Worm (Caenorhabditis elegans) whole organism, late embryonic: ENCODE results near the gene Y39A1A.9.

Experiments
- ama-1 ChIP-seq: fragments of 150-350 bp; optimal IDR thresholded peaks from 2 replicates; lab custom pipeline; 2014
- ceh-18 ChIP-seq: sonication (generic microtip); optimal IDR thresholded peaks from 2 replicates; lab custom pipeline; 2016; ENCODE audit warnings: missing genetic modification characterization, missing compliant biosample characterization
- ceh-19 ChIP-seq: fragments of 200-800 bp; sonication (Bioruptor generic); optimal IDR thresholded peaks from 2 replicates; lab custom pipeline; 2018; ENCODE audit warnings: mild to moderate bottlenecking, missing genetic modification characterization, missing compliant biosample characterization
- ceh-22 ChIP-seq: sonication (generic microtip); optimal IDR thresholded peaks from 2 replicates; lab custom pipeline; 2017; ENCODE audit warnings: missing biosample characterization, missing genetic modification characterization
- ceh-24 ChIP-seq: sonication (generic microtip); optimal IDR thresholded peaks from 2 replicates; lab custom pipeline; 2016; ENCODE audit warnings: mild to moderate bottlenecking, missing genetic modification characterization, missing compliant biosample characterization
- ceh-30 ChIP-seq: fragments of 150-350 bp; optimal IDR thresholded peaks from 2 replicates; lab custom pipeline; 2014; ENCODE audit warnings: missing biosample characterization, missing genetic modification characterization
- ceh-34 ChIP-seq: sonication (generic microtip); optimal IDR thresholded peaks from 2 replicates; lab custom pipeline; 2016; ENCODE audit warnings: mild to moderate bottlenecking, missing genetic modification characterization, missing compliant biosample characterization
- ceh-48 ChIP-seq: sonication (generic microtip); optimal IDR thresholded peaks from 2 replicates; lab custom pipeline; 2016; ENCODE audit warnings: missing genetic modification characterization, inconsistent platforms, missing compliant biosample characterization
- ceh-6 ChIP-seq: fragments of 200-800 bp; sonication (Bioruptor generic); optimal IDR thresholded peaks from 2 replicates; lab custom pipeline; 2018; ENCODE audit warnings: mild to moderate bottlenecking, missing genetic modification characterization, missing compliant biosample characterization
- ceh-9 ChIP-seq: sonication (generic microtip); optimal IDR thresholded peaks from 2 replicates; lab custom pipeline; 2016; ENCODE audit warnings: mild to moderate bottlenecking, missing genetic modification characterization, inconsistent platforms, missing compliant biosample characterization
- che-1 ChIP-seq: sonication (generic microtip); optimal IDR thresholded peaks from 2 replicates; lab custom pipeline; 2016; ENCODE audit warnings: mild to moderate bottlenecking, missing genetic modification characterization, missing compliant biosample characterization
- dmd-4 ChIP-seq: sonication (generic microtip); optimal IDR thresholded peaks from 2 replicates; lab custom pipeline; 2016; ENCODE audit warnings: borderline replicate concordance, missing genetic modification characterization, missing compliant biosample characterization
- dve-1 ChIP-seq: sonication (generic microtip); optimal IDR thresholded peaks from 2 replicates; lab custom pipeline; 2017; ENCODE audit warnings: antibody characterized with exemption, mild to moderate bottlenecking, missing genetic modification characterization, missing compliant biosample characterization
- elt-2 ChIP-seq: sonication (generic microtip); optimal IDR thresholded peaks from 2 replicates; lab custom pipeline; 2016; ENCODE audit warnings: missing genetic modification reagents, missing genetic modification characterization, missing compliant biosample characterization
- fkh-6 ChIP-seq: sonication (generic microtip); optimal IDR thresholded peaks from 2 replicates; lab custom pipeline; 2016; ENCODE audit warnings: missing genetic modification characterization, missing compliant biosample characterization
- hlh-13 ChIP-seq: fragments of 200-800 bp; sonication (Bioruptor generic); optimal IDR thresholded peaks from 2 replicates; lab custom pipeline; 2018; ENCODE audit warnings: mild to moderate bottlenecking, missing genetic modification characterization, missing compliant biosample characterization
- hlh-30 ChIP-seq: sonication (generic microtip); optimal IDR thresholded peaks from 2 replicates; lab custom pipeline; 2017; ENCODE audit warnings: antibody characterized with exemption, missing genetic modification characterization, missing compliant biosample characterization; ENCODE audit not compliant: insufficient read depth
- hlh-8 ChIP-seq: sonication (generic microtip); optimal IDR thresholded peaks from 2 replicates; lab custom pipeline; 2016; ENCODE audit warnings: missing genotype, missing genetic modification characterization, missing compliant biosample characterization
- lim-6 ChIP-seq: sonication (generic microtip); optimal IDR thresholded peaks from 2 replicates; lab custom pipeline; 2016; ENCODE audit warnings: missing genetic modification characterization, missing compliant biosample characterization
- madf-2 ChIP-seq: sonication (generic microtip); optimal IDR thresholded peaks from 2 replicates; lab custom pipeline; 2017; ENCODE audit warnings: missing genetic modification characterization, missing compliant biosample characterization
- nfya-1 ChIP-seq: sonication (generic microtip); optimal IDR thresholded peaks from 2 replicates; lab custom pipeline; 2017; ENCODE audit warnings: missing genetic modification characterization, mild to moderate bottlenecking, missing compliant biosample characterization, antibody characterized with exemption, moderate library complexity
- nhr-232 ChIP-seq: sonication (generic microtip); optimal IDR thresholded peaks from 2 replicates; lab custom pipeline; 2016; ENCODE audit warnings: missing genetic modification characterization, missing compliant biosample characterization
- rnt-1 ChIP-seq: sonication (generic microtip); optimal IDR thresholded peaks from 2 replicates; lab custom pipeline; 2016; ENCODE audit warnings: missing genetic modification characterization, missing compliant biosample characterization
- sdc-2 ChIP-seq: sonication (generic microtip); optimal IDR thresholded peaks from 2 replicates; lab custom pipeline; 2016; ENCODE audit warnings: missing genotype, missing genetic modification characterization, missing compliant biosample characterization
- sox-2 ChIP-seq: fragments of 200-800 bp; sonication (Bioruptor generic); IDR thresholded peaks from 2 replicates; pipeline ENCODE4 v1.3.6; 2022; ENCODE audit warnings: missing genetic modification reagents, missing genetic modification characterization, missing compliant biosample characterization
- sox-4 ChIP-seq: sonication (generic microtip); optimal IDR thresholded peaks from 2 replicates; lab custom pipeline; 2017; ENCODE audit warnings: mild to moderate bottlenecking, missing genetic modification characterization, inconsistent platforms, missing compliant biosample characterization
- tbx-7 ChIP-seq: sonication (generic microtip); optimal IDR thresholded peaks from 2 replicates; lab custom pipeline; 2016; ENCODE audit warnings: missing genotype, missing genetic modification characterization, missing compliant biosample characterization
- ttx-3 ChIP-seq: sonication (generic microtip); optimal IDR thresholded peaks from 2 replicates; lab custom pipeline; 2016; ENCODE audit warnings: missing genetic modification reagents, missing genetic modification characterization, missing compliant biosample characterization
- unc-3 ChIP-seq, 2 experiments: fragments of 200-800 bp in 1 of 2; sonication (Bioruptor generic) in 1 of 2; sonication (generic microtip) in 1 of 2; conservative IDR thresholded peaks in 1 of 2; optimal IDR thresholded peaks in 1 of 2; 2 replicates each; pipeline versions ENCODE4 v1.3.6 to Lab custom; 2016 to 2022; ENCODE audit warnings: missing compliant biosample characterization in 2 of 2, missing genetic modification characterization in 2 of 2, missing genetic modification reagents in 1 of 2
- unc-42 ChIP-seq: sonication (generic microtip); optimal IDR thresholded peaks from 2 replicates; lab custom pipeline; 2016; ENCODE audit warnings: missing genotype, missing genetic modification characterization, missing compliant biosample characterization
- unc-86 ChIP-seq: sonication (generic microtip); optimal IDR thresholded peaks from 2 replicates; lab custom pipeline; 2016; ENCODE audit warnings: missing genetic modification characterization, missing compliant biosample characterization
- zip-5 ChIP-seq: sonication (generic microtip); optimal IDR thresholded peaks from 2 replicates; lab custom pipeline; 2016; ENCODE audit warnings: missing genetic modification characterization, missing compliant biosample characterization

The Y39A1A.9 gene

DNA sequence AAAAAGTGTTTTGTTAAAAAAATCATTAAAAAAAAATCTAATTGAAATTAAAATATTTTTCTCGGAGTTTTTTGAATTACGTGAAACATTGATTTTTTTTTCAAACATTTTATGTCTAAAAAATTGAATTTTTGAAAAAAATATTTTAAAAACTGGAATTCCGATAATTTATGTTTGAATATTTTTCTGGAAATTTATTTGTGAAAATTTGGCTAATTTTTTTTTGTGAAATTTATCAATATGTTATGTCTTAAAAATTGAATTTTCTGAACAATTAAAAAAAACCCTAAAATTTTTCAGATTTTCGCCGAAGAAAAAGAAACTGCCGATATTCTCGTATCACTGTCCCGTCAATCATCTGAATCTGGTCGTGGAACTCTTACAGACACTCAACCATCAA lies 21.0 kb downstream of the Y39A1A.9 start, which contains the start of gene Y39A1A.24:
TSS of gene Y39A1A.24 (plus strand) at position 301 of the 400 bp plus-strand sequence.
- no peak for TF ChIP-seq hlh-13 (GFP tag; lab: Kevin White, UChicago)
- TF ChIP-seq unc-86: no peak
- no peak for TF ChIP-seq ceh-9 (tag; lab: Kevin White, UChicago)
- TF ChIP-seq ceh-48 (tag; lab: Kevin White, UChicago): no peak
- TF ChIP-seq dmd-4 (tag; lab: Kevin White, UChicago): no peak
- no peak for TF ChIP-seq che-1
- no peak for TF ChIP-seq unc-42
- TF ChIP-seq ttx-3 (tag; lab: Kevin White, UChicago): no peak
- TF ChIP-seq zip-5: no peak
- TF ChIP-seq sdc-2: no peak
- no peak for TF ChIP-seq sox-4
- no peak for TF ChIP-seq ceh-24 (tag; lab: Kevin White, UChicago)
- TF ChIP-seq ceh-22 (tag; lab: Kevin White, UChicago): no peak
- TF ChIP-seq ceh-6 (GFP tag; lab: Kevin White, UChicago): no peak
- no peak for TF ChIP-seq elt-2 (tag; lab: Kevin White, UChicago)
- no peak for TF ChIP-seq nfya-1 (tag; lab: Kevin White, UChicago)
- no peak for TF ChIP-seq fkh-6
- TF ChIP-seq lim-6 (tag; lab: Kevin White, UChicago): no peak
- no peak for TF ChIP-seq dve-1 (tag; lab: Kevin White, UChicago)
- no peak for TF ChIP-seq hlh-8

DNA sequence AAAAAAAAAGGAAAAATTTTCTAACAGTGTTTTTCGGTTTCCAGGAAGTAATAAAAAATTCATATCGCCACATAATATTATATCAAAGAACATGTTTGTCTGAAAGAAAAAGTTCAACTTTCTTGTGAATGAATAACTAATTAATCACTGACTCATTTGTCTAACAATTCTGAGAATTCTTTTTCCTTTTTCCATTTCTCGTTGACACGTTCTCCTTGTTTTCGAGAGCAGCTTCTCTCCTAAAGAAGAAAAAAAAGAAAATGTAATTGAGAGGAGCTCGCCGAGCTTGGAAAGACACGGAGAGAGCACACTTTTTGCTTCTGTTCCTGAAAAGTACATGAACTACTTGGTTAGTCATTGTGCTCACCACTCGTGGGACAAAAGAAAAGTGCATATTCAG lies 25.1 kb downstream of the Y39A1A.9 start:
- TF ChIP-seq ceh-30 (tag; lab: Kevin White, UChicago): no peak
- TF ChIP-seq nhr-232 (tag; lab: Kevin White, UChicago): no peak
- TF ChIP-seq ceh-19 (GFP tag; lab: Kevin White, UChicago): no peak
- TF ChIP-seq tbx-7 (tag; lab: Kevin White, UChicago): no peak
- no peak for TF ChIP-seq rnt-1 (tag; lab: Kevin White, UChicago)
- TF ChIP-seq ceh-18 (tag; lab: Kevin White, UChicago): no peak
- TF ChIP-seq hlh-30 (tag; lab: Kevin White, UChicago): no peak

DNA sequence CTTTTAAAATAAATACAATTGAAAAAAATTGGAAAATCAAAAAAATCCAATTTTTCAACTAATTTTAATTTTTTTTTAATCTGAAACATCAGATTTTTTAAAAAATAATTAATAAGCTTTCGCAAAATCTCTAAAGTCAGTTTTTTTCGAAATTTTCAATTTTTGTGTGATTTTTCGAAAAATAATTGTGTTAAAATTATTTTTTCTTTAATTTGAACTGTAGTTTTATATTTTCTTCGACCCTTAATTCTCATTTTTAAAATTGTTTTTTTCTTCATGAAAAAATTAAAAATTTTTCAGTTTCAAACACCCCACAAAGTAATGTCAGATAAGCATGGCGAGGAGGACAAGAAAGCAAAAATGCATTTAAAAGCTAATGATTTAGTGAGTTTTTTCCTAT lies 28.3 kb downstream of the Y39A1A.9 start, which contains the start of gene rabx-5:
TSS of gene rabx-5 (plus strand) at position 301 of the 400 bp plus-strand sequence.
- no peak for TF ChIP-seq unc-3 (GFP tag; conservative IDR thresholded peaks at IDR 0.05; lab: Robert Waterston, UW)
- no peak for TF ChIP-seq unc-3 (tag; optimal IDR thresholded peaks at IDR 0.05; lab: Kevin White, UChicago)
- no peak for TF ChIP-seq ttx-3 (tag; lab: Kevin White, UChicago)
- no peak for TF ChIP-seq hlh-13 (GFP tag; lab: Kevin White, UChicago)
- no peak for TF ChIP-seq ceh-24 (tag; lab: Kevin White, UChicago)
- TF ChIP-seq dve-1 (tag; lab: Kevin White, UChicago): no peak
- TF ChIP-seq nhr-232 (tag; lab: Kevin White, UChicago): no peak
- no peak for TF ChIP-seq tbx-7 (tag; lab: Kevin White, UChicago)
- no peak for TF ChIP-seq dmd-4 (tag; lab: Kevin White, UChicago)

DNA sequence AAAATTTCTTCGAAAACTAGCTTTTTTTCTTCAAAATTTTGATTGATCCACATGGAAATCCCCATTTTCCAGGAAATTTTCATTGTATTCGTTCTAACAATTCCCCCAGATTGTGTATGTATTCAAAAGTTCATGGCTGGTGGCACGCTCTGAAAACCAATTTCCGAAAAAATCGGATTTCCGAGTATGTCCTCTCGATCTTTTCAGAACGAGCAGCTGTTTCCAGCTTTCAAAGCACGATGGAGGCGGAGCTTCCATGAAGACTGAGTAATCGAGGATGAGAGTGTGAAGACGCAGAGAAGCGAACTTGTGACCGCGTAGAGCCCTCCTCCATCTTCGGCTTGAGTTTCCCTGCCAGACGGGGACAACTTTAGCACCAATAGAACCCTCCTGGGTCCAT lies 29.0 kb downstream of the Y39A1A.9 start:
- peak; percentile 10 for TF ChIP-seq hlh-30 (tag; lab: Kevin White, UChicago)
- TF ChIP-seq madf-2 (tag; lab: Kevin White, UChicago): no peak
- no peak for TF ChIP-seq hlh-8
- TF ChIP-seq ama-1 (lab: Kevin White, UChicago): no peak
- TF ChIP-seq nhr-232 (tag; lab: Kevin White, UChicago): no peak
- TF ChIP-seq, all 69 proteins: peak for 1

DNA sequence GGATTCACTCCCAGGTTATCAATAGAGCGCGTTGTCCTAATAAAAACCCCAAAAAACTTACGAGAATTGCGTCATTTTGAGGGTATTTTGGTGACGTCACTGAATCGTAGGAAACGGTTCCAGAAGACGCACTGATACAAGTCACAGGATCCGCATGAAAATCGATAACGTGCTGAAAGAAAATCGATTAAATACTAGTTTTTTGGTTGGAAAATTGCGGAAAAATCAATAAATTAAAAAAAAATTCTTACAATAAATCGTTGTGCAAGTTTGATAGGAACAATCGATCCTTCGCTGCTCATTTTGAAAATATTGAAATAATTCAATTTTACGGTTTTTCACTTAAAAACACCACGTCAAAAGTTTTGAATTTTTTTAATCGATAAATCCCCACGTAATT lies 30.1 kb downstream of the Y39A1A.9 start, which contains the start of gene Y39A1A.2:
TSS of gene Y39A1A.2 (minus strand) at position 319 of the 400 bp plus-strand sequence.
- no peak for TF ChIP-seq ceh-24 (tag; lab: Kevin White, UChicago)
- no peak for TF ChIP-seq sox-2 (GFP tag; lab: Robert Waterston, UW)
- no peak for TF ChIP-seq tbx-7 (tag; lab: Kevin White, UChicago)
- TF ChIP-seq ceh-34 (tag; lab: Kevin White, UChicago): no peak
